Fruit fly (Drosophila melanogaster) whole organism, embryonic: Measurements from ENCODE around the gene Gel.

Source experiments
- Bgb ChIP-seq: fragments of 200-800 bp; sonication (Bioruptor generic); IDR thresholded peaks from 2 replicates; pipeline ENCODE4 v1.3.6; 2022; ENCODE audit warnings: missing biosample characterization, missing genetic modification characterization; ENCODE audit not compliant: partially characterized antibody
- Blimp-1 ChIP-seq: fragments of 200-800 bp; sonication (Bioruptor generic); optimal IDR thresholded peaks from 3 replicates; lab custom pipeline; 2018; ENCODE audit warnings: missing biosample characterization, missing genetic modification characterization, mild to moderate bottlenecking, moderate library complexity, missing genetic modification reagents
- CG10147 ChIP-seq: fragments of 200-800 bp; sonication (Bioruptor generic); optimal IDR thresholded peaks from 2 replicates; lab custom pipeline; 2019; ENCODE audit warnings: missing biosample characterization, mild to moderate bottlenecking, missing genetic modification characterization, moderate library complexity
- CG12236 ChIP-seq: fragments of 200-800 bp; sonication (Bioruptor generic); optimal IDR thresholded peaks from 2 replicates; lab custom pipeline; 2016; ENCODE audit warnings: missing biosample characterization, missing genetic modification characterization
- CG13894 ChIP-seq: fragments of 200-800 bp; sonication (Bioruptor generic); optimal IDR thresholded peaks from 3 replicates; lab custom pipeline; 2018; ENCODE audit warnings: missing biosample characterization, mild to moderate bottlenecking, missing genetic modification characterization, moderate library complexity
- CG14014 ChIP-seq: fragments of 200-800 bp; sonication (Bioruptor generic); IDR thresholded peaks from 2 replicates; pipeline ENCODE4 v1.3.6; 2022; ENCODE audit warnings: missing biosample characterization, missing genetic modification characterization
- CG14710 ChIP-seq: fragments of 200-800 bp; sonication (Bioruptor generic); optimal IDR thresholded peaks from 3 replicates; lab custom pipeline; 2019; ENCODE audit warnings: missing biosample characterization, mild to moderate bottlenecking, missing genetic modification characterization, moderate library complexity
- CG1647 ChIP-seq: fragments of 200-800 bp; sonication (Bioruptor generic); optimal IDR thresholded peaks from 3 replicates; lab custom pipeline; 2016; ENCODE audit warnings: missing biosample characterization, missing genetic modification characterization
- CG16813 ChIP-seq: fragments of 200-800 bp; sonication (Bioruptor generic); IDR thresholded peaks from 3 replicates; pipeline ENCODE4 v1.3.6; 2022; ENCODE audit warnings: missing biosample characterization, missing genetic modification characterization; ENCODE audit not compliant: partially characterized antibody
- CG17361 ChIP-seq: fragments of 200-800 bp; sonication (Bioruptor generic); IDR thresholded peaks from 3 replicates; pipeline ENCODE4 v1.3.6; 2022; ENCODE audit warnings: missing biosample characterization, missing genetic modification characterization
- CG17612 ChIP-seq: fragments of 200-800 bp; sonication (Bioruptor generic); IDR thresholded peaks from 2 replicates; pipeline ENCODE4 v1.3.6; 2022; ENCODE audit warnings: missing biosample characterization, missing genetic modification characterization
- CG18011 ChIP-seq: fragments of 200-800 bp; sonication (Bioruptor generic); optimal IDR thresholded peaks from 2 replicates; lab custom pipeline; 2017; ENCODE audit warnings: missing biosample characterization, missing genetic modification characterization, mild to moderate bottlenecking, moderate library complexity, missing genotype
- CG32532 ChIP-seq: fragments of 200-800 bp; sonication (Bioruptor generic); IDR thresholded peaks from 2 replicates; pipeline ENCODE4 v1.3.6; 2022; ENCODE audit warnings: missing biosample characterization, missing genetic modification characterization
- CG6791 ChIP-seq: fragments of 200-800 bp; sonication (Bioruptor generic); IDR thresholded peaks from 3 replicates; pipeline ENCODE4 v1.3.6; 2022; ENCODE audit warnings: missing biosample characterization, missing genetic modification characterization; ENCODE audit not compliant: partially characterized antibody
- CG6813 ChIP-seq: fragments of 200-800 bp; sonication (Bioruptor generic); optimal IDR thresholded peaks from 2 replicates; lab custom pipeline; 2017; ENCODE audit warnings: missing biosample characterization, missing genetic modification characterization, mild to moderate bottlenecking, moderate library complexity, missing genetic modification reagents
- CG8281 ChIP-seq: fragments of 200-800 bp; sonication (Bioruptor generic); optimal IDR thresholded peaks from 2 replicates; lab custom pipeline; 2018; ENCODE audit warnings: missing biosample characterization, mild to moderate bottlenecking, missing genetic modification characterization, moderate library complexity
- CG8765 ChIP-seq: fragments of 200-800 bp; sonication (Bioruptor generic); IDR thresholded peaks from 2 replicates; pipeline ENCODE4 v1.3.6; 2022; ENCODE audit warnings: missing biosample characterization, missing genetic modification characterization
- CG9727 ChIP-seq: fragments of 200-800 bp; sonication (Bioruptor generic); optimal IDR thresholded peaks from 3 replicates; lab custom pipeline; 2017; ENCODE audit warnings: missing biosample characterization, mild to moderate bottlenecking, missing genetic modification characterization
- CHES-1-like ChIP-seq: fragments of 200-800 bp; sonication (Bioruptor generic); optimal IDR thresholded peaks from 2 replicates; lab custom pipeline; 2016; ENCODE audit warnings: missing biosample characterization, missing genetic modification characterization
- Chrac-16 ChIP-seq: fragments of 200-800 bp; sonication (Bioruptor generic); optimal IDR thresholded peaks from 3 replicates; lab custom pipeline; 2016; ENCODE audit warnings: missing biosample characterization, missing genetic modification characterization
- Eip74EF ChIP-seq, 2 experiments: fragments of 200-800 bp in 1 of 2; fragments of >200 bp in 1 of 2; sonication (Bioruptor generic) in 1 of 2; optimal IDR thresholded peaks; 2 replicates each; lab custom pipeline; 2017 to 2019; ENCODE audit warnings: missing biosample characterization in 2 of 2, missing genetic modification characterization in 2 of 2, mild to moderate bottlenecking in 1 of 2, moderate library complexity in 1 of 2
- HLH4C ChIP-seq: fragments of 200-800 bp; sonication (Bioruptor generic); IDR thresholded peaks from 3 replicates; pipeline ENCODE4 v1.3.6; 2022; ENCODE audit warnings: missing biosample characterization, missing genetic modification characterization; ENCODE audit not compliant: partially characterized antibody
- HmgZ ChIP-seq: fragments of 200-800 bp; sonication (Bioruptor generic); optimal IDR thresholded peaks from 2 replicates; lab custom pipeline; 2018; ENCODE audit warnings: missing biosample characterization, mild to moderate bottlenecking, missing genetic modification characterization
- Hr3 ChIP-seq: fragments of 200-800 bp; sonication (Bioruptor generic); optimal IDR thresholded peaks from 3 replicates; lab custom pipeline; 2016; ENCODE audit warnings: missing biosample characterization, missing genetic modification characterization
- Mad ChIP-seq: fragments of 200-800 bp; sonication (Bioruptor generic); optimal IDR thresholded peaks from 2 replicates; lab custom pipeline; 2016; ENCODE audit warnings: missing biosample characterization, missing genetic modification characterization
- Med ChIP-seq: fragments of 200-800 bp; sonication (Bioruptor generic); peaks from one replicate; lab custom pipeline; 2016; ENCODE audit warnings: missing biosample characterization, missing genetic modification characterization, mild to moderate bottlenecking, inconsistent platforms, moderate library complexity
- Mrtf ChIP-seq: fragments of 200-800 bp; sonication (Bioruptor generic); IDR thresholded peaks from 3 replicates; pipeline ENCODE4 v1.3.6; 2022; ENCODE audit warnings: missing biosample characterization, missing genetic modification characterization
- PHDP ChIP-seq: fragments of 200-800 bp; sonication (Bioruptor generic); optimal IDR thresholded peaks from 3 replicates; lab custom pipeline; 2018; ENCODE audit warnings: missing biosample characterization, mild to moderate bottlenecking, missing genetic modification characterization, moderate library complexity
- Vsx1 ChIP-seq: fragments of 200-800 bp; sonication (Bioruptor generic); optimal IDR thresholded peaks from 2 replicates; lab custom pipeline; 2017; ENCODE audit warnings: missing biosample characterization, mild to moderate bottlenecking, missing genetic modification characterization, missing genetic modification reagents
- ato ChIP-seq: fragments of 200-800 bp; sonication (Bioruptor generic); IDR thresholded peaks from 2 replicates; pipeline ENCODE4 v1.3.6; 2022; ENCODE audit warnings: missing biosample characterization, missing genetic modification characterization; ENCODE audit not compliant: partially characterized antibody
- cg ChIP-seq: fragments of 200-800 bp; sonication (Bioruptor generic); optimal IDR thresholded peaks from 3 replicates; lab custom pipeline; 2019; ENCODE audit warnings: missing biosample characterization, mild to moderate bottlenecking, missing genetic modification characterization, moderate library complexity
- dmrt99B ChIP-seq: fragments of 200-800 bp; sonication (Bioruptor generic); optimal IDR thresholded peaks from 2 replicates; lab custom pipeline; 2018; ENCODE audit warnings: missing biosample characterization, mild to moderate bottlenecking, missing genetic modification characterization, moderate library complexity
- dysf ChIP-seq: fragments of 200-800 bp; sonication (Bioruptor generic); IDR thresholded peaks from 3 replicates; pipeline ENCODE4 v1.3.6; 2022; ENCODE audit warnings: missing biosample characterization, missing genetic modification characterization
- fd102C ChIP-seq: fragments of 200-800 bp; sonication (Bioruptor generic); optimal IDR thresholded peaks from 2 replicates; lab custom pipeline; 2018; ENCODE audit warnings: missing biosample characterization, mild to moderate bottlenecking, missing genetic modification characterization, moderate library complexity
- ind ChIP-seq: fragments of 200-800 bp; sonication (Bioruptor generic); optimal IDR thresholded peaks from 3 replicates; lab custom pipeline; 2016; ENCODE audit warnings: missing biosample characterization, missing genetic modification characterization
- lmd ChIP-seq: fragments of 200-800 bp; sonication (Bioruptor generic); IDR thresholded peaks from 2 replicates; pipeline ENCODE4 v1.3.6; 2022; ENCODE audit warnings: missing biosample characterization, missing genetic modification characterization
- lov ChIP-seq, 2 experiments: fragments of 200-800 bp in 1 of 2; fragments of >200 bp in 1 of 2; sonication (Bioruptor generic) in 1 of 2; IDR thresholded peaks in 1 of 2; optimal IDR thresholded peaks in 1 of 2; 2 replicates in 1 of 2; 3 replicates in 1 of 2; pipeline versions ENCODE4 v1.3.6 to Lab custom; 2017 to 2022; ENCODE audit warnings: missing biosample characterization in 1 of 2, missing genetic modification characterization in 1 of 2
- nerfin-2 ChIP-seq: fragments of 200-800 bp; sonication (Bioruptor generic); IDR thresholded peaks from 2 replicates; pipeline ENCODE4 v1.3.6; 2022; ENCODE audit warnings: missing biosample characterization, missing genetic modification characterization; ENCODE audit not compliant: partially characterized antibody
- pfk ChIP-seq: fragments of 200-800 bp; sonication (Bioruptor generic); optimal IDR thresholded peaks from 2 replicates; lab custom pipeline; 2018; ENCODE audit warnings: missing biosample characterization, mild to moderate bottlenecking, missing genetic modification characterization, moderate library complexity
- ranshi ChIP-seq: fragments of 200-800 bp; sonication (Bioruptor generic); IDR thresholded peaks from 2 replicates; pipeline ENCODE4 v1.3.6; 2022; ENCODE audit warnings: missing biosample characterization, missing genetic modification characterization
- sens ChIP-seq: fragments of 200-800 bp; sonication (Bioruptor generic); peaks from one replicate; lab custom pipeline; 2016; ENCODE audit warnings: missing biosample characterization, missing genetic modification characterization
- tio ChIP-seq: fragments of 200-800 bp; sonication (Bioruptor generic); optimal IDR thresholded peaks from 2 replicates; lab custom pipeline; 2017; ENCODE audit warnings: missing biosample characterization, missing genetic modification characterization, inconsistent platforms
- tna ChIP-seq: fragments of 200-800 bp; sonication (Bioruptor generic); IDR thresholded peaks from 2 replicates; pipeline ENCODE4 v1.3.6; 2022; ENCODE audit warnings: missing biosample characterization, missing genetic modification characterization; ENCODE audit not compliant: partially characterized antibody
- vnd ChIP-seq: fragments of 200-800 bp; sonication (Bioruptor generic); IDR thresholded peaks from 3 replicates; pipeline ENCODE4 v1.3.6; 2022; ENCODE audit warnings: missing biosample characterization, missing genetic modification characterization; ENCODE audit not compliant: partially characterized antibody

Gene Gel

DNA sequence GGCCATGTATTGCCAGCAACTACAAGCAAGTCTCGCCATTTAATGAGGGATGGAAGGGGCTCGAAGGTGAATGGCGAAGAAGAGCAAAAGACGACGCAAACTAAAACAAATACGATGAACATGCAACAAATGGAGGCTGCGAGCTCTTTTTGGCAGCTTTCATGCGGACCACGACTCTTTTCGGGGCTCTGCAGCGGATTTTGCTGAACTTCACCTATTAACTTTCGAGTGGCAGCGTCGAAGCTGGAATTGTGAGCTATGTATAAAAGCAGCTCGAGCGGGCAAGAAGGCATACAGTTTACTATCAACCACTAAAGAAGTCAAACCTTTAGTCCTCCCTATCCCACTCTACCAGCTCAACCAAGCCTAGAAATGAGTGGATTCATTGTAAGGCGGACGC is 19.4 kb downstream of the Gel start, which contains the start of gene TwdlV:
Gene TwdlV (plus strand): TSS at position 301 of the 400 bp plus-strand sequence.
- TF ChIP-seq lov (optimal IDR thresholded peaks at IDR 0.05; lab: Kevin White, UChicago) = no peak
- TF ChIP-seq lov (GFP tag; IDR thresholded peaks at IDR 0.05; lab: Robert Waterston, UW) = no peak
- TF ChIP-seq Bgb (GFP tag; lab: Robert Waterston, UW) = no peak
- TF ChIP-seq Eip74EF (GFP tag; optimal IDR thresholded peaks at IDR 0.05; lab: Kevin White, UChicago) = no peak
- TF ChIP-seq ranshi (GFP tag; lab: Robert Waterston, UW) = no peak
- no peak for TF ChIP-seq CG8765 (GFP tag; lab: Robert Waterston, UW)
- TF ChIP-seq Mrtf = no peak
- no peak for TF ChIP-seq CHES-1-like (GFP tag; lab: Kevin White, UChicago)
- TF ChIP-seq Vsx1 (GFP tag; lab: Kevin White, UChicago) = no peak
- TF ChIP-seq, all 482 proteins: peak for 0

DNA sequence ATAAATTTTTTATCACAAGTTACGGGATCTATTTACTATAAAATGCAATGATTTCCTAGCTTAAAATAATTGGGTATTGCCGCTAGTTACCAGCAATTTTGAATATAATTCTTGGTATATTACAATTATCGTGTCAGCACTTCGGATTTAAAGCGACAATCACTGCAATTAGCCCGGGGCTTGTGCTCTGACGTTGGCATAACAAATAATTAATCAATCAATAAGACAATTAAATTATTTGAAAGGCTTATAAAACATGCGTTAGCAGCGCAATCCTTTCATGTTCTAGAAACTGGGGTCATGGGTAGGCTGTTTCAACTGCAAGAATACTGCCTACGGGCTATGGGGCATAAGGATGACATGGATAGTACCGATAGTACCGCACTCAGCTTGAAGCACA is 21.7 kb downstream of the Gel start, which contains the start of gene Or82a:
Gene Or82a (plus strand): TSS at position 301 of the 400 bp plus-strand sequence.
- no peak for TF ChIP-seq Chrac-16 (GFP tag; lab: Kevin White, UChicago)
- no peak for TF ChIP-seq Hr3 (GFP tag; lab: Kevin White, UChicago)
- TF ChIP-seq PHDP (tag; lab: Kevin White, UChicago) = no peak
- TF ChIP-seq CG17361 (GFP tag; lab: Robert Waterston, UW) = no peak
- no peak for TF ChIP-seq CG1647
- TF ChIP-seq tna = no peak
- TF ChIP-seq fd102C (GFP tag; lab: Kevin White, UChicago) = no peak
- no peak for TF ChIP-seq cg (GFP tag; lab: Kevin White, UChicago)
- no peak for TF ChIP-seq CG13894 (tag; lab: Kevin White, UChicago)
- TF ChIP-seq ind (GFP tag; lab: Kevin White, UChicago) = no peak
- no peak for TF ChIP-seq tio (GFP tag; lab: Kevin White, UChicago)
- no peak for TF ChIP-seq CG14710 (tag; lab: Kevin White, UChicago)
- no peak for TF ChIP-seq dmrt99B (tag; lab: Kevin White, UChicago)

DNA sequence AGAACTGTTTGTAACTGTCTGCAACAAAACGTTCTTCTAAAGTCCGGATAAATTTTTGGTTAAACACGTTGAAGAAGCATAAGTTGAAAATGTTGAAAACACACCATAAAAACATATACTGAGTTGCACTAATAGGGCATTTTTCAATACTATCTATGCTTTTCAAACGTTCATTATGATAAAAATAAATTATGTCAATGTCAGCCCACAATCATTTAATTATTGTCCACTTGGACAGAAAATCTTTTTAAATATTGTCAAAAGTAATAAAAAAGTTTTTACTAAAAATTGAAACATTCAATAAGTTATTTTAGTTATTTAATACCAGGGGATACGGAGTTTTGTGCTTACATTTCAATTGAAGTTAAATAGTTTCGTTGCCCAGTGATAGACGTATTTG is 31.5 kb downstream of the Gel start, which contains the start of gene CG1092:
Gene CG1092 (plus strand): TSS at position 301 of the 400 bp plus-strand sequence.
- no peak for TF ChIP-seq pfk (GFP tag; lab: Kevin White, UChicago)
- TF ChIP-seq CG9727 = no peak
- no peak for TF ChIP-seq HmgZ (tag; lab: Kevin White, UChicago)
- TF ChIP-seq Mad = no peak
- no peak for TF ChIP-seq dysf (GFP tag; lab: Robert Waterston, UW)
- no peak for TF ChIP-seq CG17612 (GFP tag; lab: Robert Waterston, UW)
- TF ChIP-seq Blimp-1 = no peak
- TF ChIP-seq CG12236 (GFP tag; lab: Kevin White, UChicago) = no peak
- TF ChIP-seq CG18011 (GFP tag; lab: Kevin White, UChicago) = no peak
- TF ChIP-seq, all 482 proteins: peak for 0

DNA sequence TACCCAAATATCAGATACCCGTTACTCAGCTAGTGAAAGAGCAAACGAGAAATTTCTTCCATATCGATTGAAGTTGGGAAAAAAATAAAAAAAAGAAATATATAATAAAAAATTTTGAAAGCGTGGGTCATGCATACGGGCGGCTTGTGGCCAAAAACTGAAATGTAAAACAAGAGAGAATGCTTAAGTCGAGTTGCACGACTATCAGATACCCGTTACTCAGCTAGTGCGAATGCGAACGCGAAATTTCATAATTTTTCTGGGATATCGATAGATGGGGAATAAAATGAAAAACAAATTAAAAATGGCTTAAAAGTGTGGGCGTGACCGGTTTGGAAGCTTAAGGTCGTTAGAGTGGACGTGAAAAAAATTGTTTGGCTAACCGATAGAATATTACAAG is 33.3 kb downstream of the Gel start:
- TF ChIP-seq HLH4C (GFP tag; lab: Robert Waterston, UW) = peak; percentile 70; the same call in 2 of the 3 replicates
- TF ChIP-seq CG8281 = no peak
- no peak for TF ChIP-seq CG14014 (GFP tag; lab: Robert Waterston, UW)
- no peak for TF ChIP-seq CG10147 (GFP tag; lab: Kevin White, UChicago)
- peak; percentile 18; the same call in 1 of the 3 replicates for TF ChIP-seq CG6791 (GFP tag; lab: Robert Waterston, UW)
- no peak for TF ChIP-seq lmd (GFP tag; lab: Robert Waterston, UW)
- TF ChIP-seq Med (GFP tag; lab: Kevin White, UChicago) = peak; percentile 18
- TF ChIP-seq vnd (GFP tag; lab: Robert Waterston, UW) = peak; percentile 25; the same call in 1 of the 3 replicates
- TF ChIP-seq ato (GFP tag; lab: Robert Waterston, UW) = 0 out of 2 replicates have a peak, but pooled peaks have one; percentile 28
- no peak for TF ChIP-seq CG32532 (GFP tag; lab: Robert Waterston, UW)
- no peak for TF ChIP-seq sens (GFP tag; lab: Kevin White, UChicago)
- TF ChIP-seq CG1647 = no peak
- TF ChIP-seq CG6813 (GFP tag; lab: Kevin White, UChicago) = no peak
- TF ChIP-seq nerfin-2 (GFP tag; lab: Robert Waterston, UW) = 0 out of 2 replicates have a peak, but pooled peaks have one; percentile 43
- TF ChIP-seq CG16813 (GFP tag; lab: Robert Waterston, UW) = peak; percentile 66
